Worm (Caenorhabditis elegans) whole organism, mixed stage, embryonic: ENCODE measurements around the gene ubh-1.

Source experiments
- blmp-1 ChIP-seq: fragments of 150-350 bp; optimal IDR thresholded peaks from 2 replicates; lab custom pipeline; 2014; ENCODE audit warnings: missing biosample characterization, missing genetic modification characterization
- ces-1 ChIP-seq: fragments of 150-350 bp; optimal IDR thresholded peaks from 2 replicates; lab custom pipeline; 2014; ENCODE audit warnings: missing biosample characterization, missing genetic modification reagents, missing genetic modification characterization
- lin-13 ChIP-seq: fragments of 150-350 bp; optimal IDR thresholded peaks from 2 replicates; lab custom pipeline; 2014; ENCODE audit warnings: missing biosample characterization, missing genetic modification characterization
- nhr-76 ChIP-seq: sonication (generic microtip); optimal IDR thresholded peaks from 2 replicates; lab custom pipeline; 2017; ENCODE audit warnings: missing biosample characterization, missing genetic modification characterization
- unc-39 ChIP-seq: fragments of 150-350 bp; optimal IDR thresholded peaks from 2 replicates; lab custom pipeline; 2014; ENCODE audit warnings: missing biosample characterization, missing genetic modification characterization
- unc-62 ChIP-seq: fragments of 150-350 bp; optimal IDR thresholded peaks from 2 replicates; lab custom pipeline; 2014; ENCODE audit warnings: missing biosample characterization, missing genetic modification reagents, missing genetic modification characterization
- ztf-11 ChIP-seq: fragments of 150-350 bp; optimal IDR thresholded peaks from 2 replicates; lab custom pipeline; 2014; ENCODE audit warnings: missing biosample characterization, missing genetic modification characterization

DNA sequence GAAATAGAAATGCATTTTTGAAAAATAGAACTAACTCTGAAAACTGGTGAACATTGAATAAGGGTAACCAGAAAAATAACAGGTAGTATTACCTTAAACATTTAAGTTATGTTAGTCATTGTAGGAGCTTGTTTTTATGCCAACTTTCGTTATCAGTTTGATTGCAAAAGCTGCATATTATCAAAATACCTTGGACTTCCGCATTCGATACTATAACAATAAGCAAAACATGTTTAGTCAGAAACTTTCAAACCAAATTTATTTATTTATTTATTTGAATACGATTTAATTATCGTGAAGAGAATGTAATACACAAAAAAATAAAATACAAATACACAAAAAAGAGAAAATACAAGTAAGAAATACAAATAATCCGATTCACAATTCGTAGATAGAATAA is 43.1 kb upstream of the ubh-1 start, which contains the start of gene K04A8.19:
- TF ChIP-seq nhr-76 (no peak), ces-1 (GFP tag; lab: Kevin White, UChicago) (no peak), lin-13 (tag; lab: Kevin White, UChicago) (no peak), unc-39 (tag; lab: Kevin White, UChicago) (no peak), unc-62 (GFP tag; lab: Kevin White, UChicago) (no peak), ztf-11 (tag; lab: Kevin White, UChicago) (no peak), blmp-1 (no peak)
